Worm (Caenorhabditis elegans) whole organism, late embryonic: ENCODE results near the gene C14A4.13.

Experiments used
- C38D4.7 ChIP-seq: fragments of 200-800 bp; sonication (Bioruptor generic); optimal IDR thresholded peaks from 2 replicates; lab custom pipeline; 2018; ENCODE audit warnings: mild to moderate bottlenecking, missing genetic modification characterization, moderate library complexity, missing compliant biosample characterization
- K09A11.1 ChIP-seq: sonication (generic microtip); optimal IDR thresholded peaks from 2 replicates; lab custom pipeline; 2017; ENCODE audit warnings: antibody characterized with exemption, mild to moderate bottlenecking, missing genetic modification characterization, missing compliant biosample characterization; ENCODE audit not compliant: insufficient read depth
- T23F11.4 ChIP-seq: fragments of 200-800 bp; sonication (Bioruptor generic); optimal IDR thresholded peaks from 2 replicates; lab custom pipeline; 2018; ENCODE audit warnings: mild to moderate bottlenecking, missing genetic modification characterization, missing compliant biosample characterization
- Y22D7AL.16 ChIP-seq: sonication (generic microtip); optimal IDR thresholded peaks from 2 replicates; lab custom pipeline; 2016; ENCODE audit warnings: missing genetic modification characterization, missing compliant biosample characterization
- ama-1 ChIP-seq: fragments of 150-350 bp; optimal IDR thresholded peaks from 2 replicates; lab custom pipeline; 2014
- ceh-14 ChIP-seq: sonication (generic microtip); optimal IDR thresholded peaks from 2 replicates; lab custom pipeline; 2016; ENCODE audit warnings: missing genotype, missing genetic modification characterization, missing compliant biosample characterization
- ceh-18 ChIP-seq: sonication (generic microtip); optimal IDR thresholded peaks from 2 replicates; lab custom pipeline; 2016; ENCODE audit warnings: missing genetic modification characterization, missing compliant biosample characterization
- ceh-2 ChIP-seq: sonication (generic microtip); optimal IDR thresholded peaks from 2 replicates; lab custom pipeline; 2016; ENCODE audit warnings: missing genotype, missing genetic modification characterization, missing compliant biosample characterization
- ceh-24 ChIP-seq: sonication (generic microtip); optimal IDR thresholded peaks from 2 replicates; lab custom pipeline; 2016; ENCODE audit warnings: mild to moderate bottlenecking, missing genetic modification characterization, missing compliant biosample characterization
- ceh-48 ChIP-seq: sonication (generic microtip); optimal IDR thresholded peaks from 2 replicates; lab custom pipeline; 2016; ENCODE audit warnings: missing genetic modification characterization, inconsistent platforms, missing compliant biosample characterization
- ceh-6 ChIP-seq: fragments of 200-800 bp; sonication (Bioruptor generic); optimal IDR thresholded peaks from 2 replicates; lab custom pipeline; 2018; ENCODE audit warnings: mild to moderate bottlenecking, missing genetic modification characterization, missing compliant biosample characterization
- eyg-1 ChIP-seq: sonication (generic microtip); optimal IDR thresholded peaks from 2 replicates; lab custom pipeline; 2016; ENCODE audit warnings: missing genotype, missing genetic modification characterization, missing compliant biosample characterization
- fax-1 ChIP-seq: sonication (generic microtip); optimal IDR thresholded peaks from 2 replicates; lab custom pipeline; 2016; ENCODE audit warnings: missing genotype, missing genetic modification characterization, missing compliant biosample characterization
- fkh-6 ChIP-seq: sonication (generic microtip); optimal IDR thresholded peaks from 2 replicates; lab custom pipeline; 2016; ENCODE audit warnings: missing genetic modification characterization, missing compliant biosample characterization
- gmeb-2 ChIP-seq: sonication (generic microtip); optimal IDR thresholded peaks from 2 replicates; lab custom pipeline; 2016; ENCODE audit warnings: missing genetic modification characterization, inconsistent platforms, missing compliant biosample characterization
- hlh-15 ChIP-seq: sonication (generic microtip); optimal IDR thresholded peaks from 2 replicates; lab custom pipeline; 2016; ENCODE audit warnings: missing genetic modification characterization, missing compliant biosample characterization
- hlh-30 ChIP-seq: sonication (generic microtip); optimal IDR thresholded peaks from 2 replicates; lab custom pipeline; 2017; ENCODE audit warnings: antibody characterized with exemption, missing genetic modification characterization, missing compliant biosample characterization; ENCODE audit not compliant: insufficient read depth
- lim-6 ChIP-seq: sonication (generic microtip); optimal IDR thresholded peaks from 2 replicates; lab custom pipeline; 2016; ENCODE audit warnings: missing genetic modification characterization, missing compliant biosample characterization
- lin-11 ChIP-seq: fragments of 200-800 bp; sonication (Bioruptor generic); optimal IDR thresholded peaks from 2 replicates; lab custom pipeline; 2018; ENCODE audit warnings: mild to moderate bottlenecking, missing genetic modification characterization, missing compliant biosample characterization
- nfya-1 ChIP-seq: sonication (generic microtip); optimal IDR thresholded peaks from 2 replicates; lab custom pipeline; 2017; ENCODE audit warnings: missing genetic modification characterization, mild to moderate bottlenecking, missing compliant biosample characterization, antibody characterized with exemption, moderate library complexity
- pat-9 ChIP-seq: fragments of 200-800 bp; sonication (Bioruptor generic); optimal IDR thresholded peaks from 2 replicates; lab custom pipeline; 2018; ENCODE audit warnings: mild to moderate bottlenecking, missing genetic modification characterization, moderate library complexity, missing compliant biosample characterization
- pha-4 ChIP-seq: fragments of 150-350 bp; optimal IDR thresholded peaks from 2 replicates; lab custom pipeline; 2018; ENCODE audit warnings: missing biosample characterization, missing genetic modification reagents, missing genetic modification characterization
- pqm-1 ChIP-seq: sonication (generic microtip); optimal IDR thresholded peaks from 2 replicates; lab custom pipeline; 2016; ENCODE audit warnings: missing genetic modification characterization, missing compliant biosample characterization
- ref-2 ChIP-seq: sonication (generic microtip); optimal IDR thresholded peaks from 2 replicates; lab custom pipeline; 2016; ENCODE audit warnings: missing genetic modification characterization, missing compliant biosample characterization
- sdc-2 ChIP-seq: sonication (generic microtip); optimal IDR thresholded peaks from 2 replicates; lab custom pipeline; 2016; ENCODE audit warnings: missing genotype, missing genetic modification characterization, missing compliant biosample characterization
- sox-2 ChIP-seq: fragments of 200-800 bp; sonication (Bioruptor generic); IDR thresholded peaks from 2 replicates; pipeline ENCODE4 v1.3.6; 2022; ENCODE audit warnings: missing genetic modification reagents, missing genetic modification characterization, missing compliant biosample characterization
- sox-4 ChIP-seq: sonication (generic microtip); optimal IDR thresholded peaks from 2 replicates; lab custom pipeline; 2017; ENCODE audit warnings: mild to moderate bottlenecking, missing genetic modification characterization, inconsistent platforms, missing compliant biosample characterization
- tbx-2 ChIP-seq: sonication (generic microtip); optimal IDR thresholded peaks from 2 replicates; lab custom pipeline; 2016; ENCODE audit warnings: missing genetic modification characterization, missing compliant biosample characterization
- tbx-7 ChIP-seq: sonication (generic microtip); optimal IDR thresholded peaks from 2 replicates; lab custom pipeline; 2016; ENCODE audit warnings: missing genotype, missing genetic modification characterization, missing compliant biosample characterization
- ttx-3 ChIP-seq: sonication (generic microtip); optimal IDR thresholded peaks from 2 replicates; lab custom pipeline; 2016; ENCODE audit warnings: missing genetic modification reagents, missing genetic modification characterization, missing compliant biosample characterization
- unc-3 ChIP-seq, 2 experiments: fragments of 200-800 bp in 1 of 2; sonication (Bioruptor generic) in 1 of 2; sonication (generic microtip) in 1 of 2; conservative IDR thresholded peaks in 1 of 2; optimal IDR thresholded peaks in 1 of 2; 2 replicates each; pipeline versions ENCODE4 v1.3.6 to Lab custom; 2016 to 2022; ENCODE audit warnings: missing compliant biosample characterization in 2 of 2, missing genetic modification characterization in 2 of 2, missing genetic modification reagents in 1 of 2
- unc-42 ChIP-seq: sonication (generic microtip); optimal IDR thresholded peaks from 2 replicates; lab custom pipeline; 2016; ENCODE audit warnings: missing genotype, missing genetic modification characterization, missing compliant biosample characterization
- unc-86 ChIP-seq: sonication (generic microtip); optimal IDR thresholded peaks from 2 replicates; lab custom pipeline; 2016; ENCODE audit warnings: missing genetic modification characterization, missing compliant biosample characterization
- zip-5 ChIP-seq: sonication (generic microtip); optimal IDR thresholded peaks from 2 replicates; lab custom pipeline; 2016; ENCODE audit warnings: missing genetic modification characterization, missing compliant biosample characterization

C14A4.13 gene

ce11 chrII:10607238-10607961, 10.9 kb upstream of the C14A4.13 start, which contains the start of gene ccm-3:
ccm-3 (minus strand) TSS chrII:10607275.
- no peak for TF ChIP-seq pat-9
- TF ChIP-seq ceh-2 (tag; lab: Kevin White, UChicago), result no peak
- TF ChIP-seq zip-5, result no peak
- TF ChIP-seq unc-3 (GFP tag; conservative IDR thresholded peaks at IDR 0.05; lab: Robert Waterston, UW), result no peak
- TF ChIP-seq unc-3 (tag; optimal IDR thresholded peaks at IDR 0.05; lab: Kevin White, UChicago), result no peak
- TF ChIP-seq nfya-1 (tag; lab: Kevin White, UChicago), result peak; percentile 21

- TF ChIP-seq pha-4 (tag; lab: Kevin White, UChicago), result no peak
- no peak for TF ChIP-seq lin-11 (tag; lab: Kevin White, UChicago)
- no peak for TF ChIP-seq zip-5
- no peak for TF ChIP-seq fax-1
- TF ChIP-seq ceh-24 (tag; lab: Kevin White, UChicago), result no peak
- TF ChIP-seq sox-2 (GFP tag; lab: Robert Waterston, UW), result no peak
Measured at ce11 chrII:10608821-10609220, 9.4 kb upstream of the C14A4.13 start.

- TF ChIP-seq fkh-6 (tag; lab: Kevin White, UChicago) (no peak), tbx-7 (tag; lab: Kevin White, UChicago) (no peak), K09A11.1 (tag; lab: Kevin White, UChicago) (no peak), ceh-14 (no peak), lim-6 (tag; lab: Kevin White, UChicago) (no peak), tbx-2 (tag; lab: Kevin White, UChicago) (no peak), C38D4.7 (no peak), sox-4 (tag; lab: Kevin White, UChicago) (no peak), ttx-3 (tag; lab: Kevin White, UChicago) (no peak), gmeb-2 (tag; lab: Kevin White, UChicago) (no peak), Y22D7AL.16 (tag; lab: Kevin White, UChicago) (no peak), T23F11.4 (GFP tag; lab: Kevin White, UChicago) (no peak), ceh-6 (no peak), pha-4 (tag; lab: Kevin White, UChicago) (no peak), hlh-15 (no peak)
Measured at ce11 chrII:10612743-10613142, 5.5 kb upstream of the C14A4.13 start, which contains the start of gene C14A4.12. C14A4.12 (plus strand) TSS chrII:10613043.

ce11 chrII:10621965-10622364, 3.7 kb downstream of the C14A4.13 start, which contains the start of gene cutl-9:
cutl-9 (plus strand) TSS chrII:10622265.
- TF ChIP-seq ama-1 (lab: Kevin White, UChicago) (no peak), hlh-30 (no peak), eyg-1 (tag; lab: Kevin White, UChicago) (no peak), ceh-14 (no peak), sdc-2 (tag; lab: Kevin White, UChicago) (no peak), sox-2 (GFP tag; lab: Robert Waterston, UW) (no peak), ceh-18 (tag; lab: Kevin White, UChicago) (no peak), ceh-48 (tag; lab: Kevin White, UChicago) (no peak), nfya-1 (tag; lab: Kevin White, UChicago) (no peak), unc-42 (tag; lab: Kevin White, UChicago) (no peak), ttx-3 (tag; lab: Kevin White, UChicago) (no peak), pqm-1 (no peak), unc-86 (tag; lab: Kevin White, UChicago) (no peak), ceh-24 (tag; lab: Kevin White, UChicago) (no peak), ref-2 (tag; lab: Kevin White, UChicago) (no peak)
